Fruit fly (Drosophila melanogaster): ENCODE measurements around the gene CG2116.
A peak's percentile ranks its signal among the peaks of the same experiment; 100 is the strongest.

CG2116 gene

dm6 chrX:8113386-8114279 lies 16.0 kb upstream of the CG2116 start:
- no peak for TF ChIP-seq GATAd (GFP tag; optimal IDR thresholded peaks at IDR 0.05)
- TF ChIP-seq woc (GFP tag; optimal IDR thresholded peaks at IDR 0.05), result no peak
- no peak for TF ChIP-seq CG32264 (GFP tag; optimal IDR thresholded peaks at IDR 0.05)
- peak; percentile 22 for TF ChIP-seq HLH106 (tag; optimal IDR thresholded peaks at IDR 0.05)
- TF ChIP-seq br (GFP tag; optimal IDR thresholded peaks at IDR 0.05), result peak; percentile 47
- TF ChIP-seq jim (GFP tag; optimal IDR thresholded peaks at IDR 0.05), result no peak
- TF ChIP-seq Myc (optimal IDR thresholded peaks at IDR 0.05), result no peak
- TF ChIP-seq CG9705 (GFP tag; optimal IDR thresholded peaks at IDR 0.05), result no peak
- peak; percentile 46 for TF ChIP-seq h (GFP tag; optimal IDR thresholded peaks at IDR 0.05)
- TF ChIP-seq rgr (GFP tag; optimal IDR thresholded peaks at IDR 0.05), result peak; percentile 33
- peak; percentile 29 for TF ChIP-seq sv (GFP tag; optimal IDR thresholded peaks at IDR 0.05)
- TF ChIP-seq Hnf4 (GFP tag; optimal IDR thresholded peaks at IDR 0.05), result peak; percentile 27
- TF ChIP-seq lola (GFP tag; optimal IDR thresholded peaks at IDR 0.05), result no peak
- no peak for TF ChIP-seq tai (GFP tag; optimal IDR thresholded peaks at IDR 0.05)
- peak; percentile 17 for TF ChIP-seq ey (GFP tag; optimal IDR thresholded peaks at IDR 0.05)
- no peak for TF ChIP-seq Rel (GFP tag; optimal IDR thresholded peaks at IDR 0.05)
- TF ChIP-seq Rel (tag; optimal IDR thresholded peaks at IDR 0.05), result peak; percentile 91
- TF ChIP-seq Sp1 (GFP tag; optimal IDR thresholded peaks at IDR 0.05), result no peak
- TF ChIP-seq fru (GFP tag; optimal IDR thresholded peaks at IDR 0.05), result peak; percentile 42
- no peak for TF ChIP-seq dsf (GFP tag; optimal IDR thresholded peaks at IDR 0.05; ENCODE audit: borderline replicate concordance)
- no peak for TF ChIP-seq N (GFP tag; optimal IDR thresholded peaks at IDR 0.05)
- TF ChIP-seq Mio (GFP tag; optimal IDR thresholded peaks at IDR 0.05), result no peak
- peak; percentile 36 for TF ChIP-seq psq (GFP tag; optimal IDR thresholded peaks at IDR 0.05)
- no peak for TF ChIP-seq dl (GFP tag; optimal IDR thresholded peaks at IDR 0.05; ENCODE audit: insufficient read depth in 1 of 2, partially characterized antibody in 2 of 2)
- TF ChIP-seq usp (GFP tag; optimal IDR thresholded peaks at IDR 0.05), result no peak
- no peak for TF ChIP-seq CrebA (GFP tag; optimal IDR thresholded peaks at IDR 0.05; ENCODE audit: borderline replicate concordance)
- peak in 1 of 2 experiments; percentile 58 for TF ChIP-seq foxo (GFP tag; optimal IDR thresholded peaks at IDR 0.05)
- no peak for TF ChIP-seq dmrt93B (GFP tag; optimal IDR thresholded peaks at IDR 0.05)
- no peak for TF ChIP-seq brk (GFP tag; optimal IDR thresholded peaks at IDR 0.05)

DNA sequence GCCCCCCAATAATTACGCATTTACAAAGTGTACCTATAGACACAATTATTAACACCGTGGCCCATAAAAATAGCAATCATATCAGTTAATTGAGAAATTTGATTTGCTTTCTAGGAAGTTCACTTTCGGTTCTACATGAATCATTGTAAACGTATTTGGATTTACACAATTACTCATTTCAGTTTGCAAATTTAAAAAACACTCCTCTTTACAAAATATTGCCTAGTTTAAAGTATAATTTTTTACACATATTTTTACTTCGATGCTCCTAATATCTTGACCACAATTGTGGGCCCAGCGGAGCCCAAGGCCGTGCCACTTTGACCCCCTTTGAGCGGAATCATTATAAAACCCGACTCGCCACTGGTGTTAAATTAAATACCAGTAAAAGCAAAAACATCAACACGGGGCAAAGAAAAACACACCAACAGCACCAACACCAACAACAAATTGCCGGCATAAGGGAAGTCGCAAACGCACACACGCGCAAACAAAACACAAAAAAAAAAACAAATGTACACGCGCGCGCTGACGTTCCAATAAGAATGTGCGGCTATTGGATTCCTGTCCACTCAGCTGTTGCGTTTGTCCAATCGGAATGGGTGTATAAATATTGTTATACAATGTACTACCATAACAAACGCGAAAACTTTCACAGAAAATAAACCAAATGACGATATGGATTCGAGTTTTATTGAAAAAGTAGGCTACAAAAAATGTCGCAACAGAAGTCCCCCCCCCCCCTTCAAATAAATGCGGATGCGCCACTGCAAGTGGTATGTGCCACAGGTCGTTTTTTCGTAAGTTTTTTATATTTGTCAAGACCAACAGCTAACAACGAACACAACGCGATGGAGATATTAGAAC lies 14.9 kb upstream of the CG2116 start:
- TF ChIP-seq foxo (GFP tag; optimal IDR thresholded peaks at IDR 0.05), result no peak
- TF ChIP-seq fru (GFP tag; optimal IDR thresholded peaks at IDR 0.05), result no peak
- peak; percentile 7 for TF ChIP-seq psq (GFP tag; optimal IDR thresholded peaks at IDR 0.05)
- peak; percentile 29 for TF ChIP-seq HLH106 (tag; optimal IDR thresholded peaks at IDR 0.05)
- no peak for TF ChIP-seq Jra (GFP tag; optimal IDR thresholded peaks at IDR 0.05)
- TF ChIP-seq Rel (GFP tag; optimal IDR thresholded peaks at IDR 0.05), result no peak
- TF ChIP-seq Rel (tag; optimal IDR thresholded peaks at IDR 0.05), result no peak
- no peak for TF ChIP-seq GATAd (GFP tag; optimal IDR thresholded peaks at IDR 0.05)
- TF ChIP-seq pan (optimal IDR thresholded peaks at IDR 0.05), result no peak
- no peak for TF ChIP-seq Dfd (GFP tag; optimal IDR thresholded peaks at IDR 0.05)
- no peak for TF ChIP-seq jim (GFP tag; optimal IDR thresholded peaks at IDR 0.05)
- TF ChIP-seq sage (GFP tag; optimal IDR thresholded peaks at IDR 0.05), result no peak
- TF ChIP-seq OdsH (GFP tag; optimal IDR thresholded peaks at IDR 0.05), result no peak
- TF ChIP-seq dl (GFP tag; optimal IDR thresholded peaks at IDR 0.05; ENCODE audit: insufficient read depth in 1 of 2, partially characterized antibody in 2 of 2), result no peak
- TF ChIP-seq Hnf4 (GFP tag; optimal IDR thresholded peaks at IDR 0.05), result peak; percentile 26
- peak; percentile 31 for TF ChIP-seq br (GFP tag; optimal IDR thresholded peaks at IDR 0.05)
- peak; percentile 20 for TF ChIP-seq h (GFP tag; optimal IDR thresholded peaks at IDR 0.05)
- peak; percentile 37 for TF ChIP-seq rgr (GFP tag; optimal IDR thresholded peaks at IDR 0.05)
- no peak for TF ChIP-seq brk (GFP tag; optimal IDR thresholded peaks at IDR 0.05)
- no peak for TF ChIP-seq Hr83 (GFP tag; optimal IDR thresholded peaks at IDR 0.05; ENCODE audit: poor library complexity, severe bottlenecking)
- no peak for TF ChIP-seq CG9705 (GFP tag; optimal IDR thresholded peaks at IDR 0.05)
- no peak for TF ChIP-seq Hr78 (GFP tag; optimal IDR thresholded peaks at IDR 0.05)
- TF ChIP-seq N (GFP tag; optimal IDR thresholded peaks at IDR 0.05), result no peak
- no peak for TF ChIP-seq Vsx2 (GFP tag; optimal IDR thresholded peaks at IDR 0.05; ENCODE audit: partially characterized antibody)
- TF ChIP-seq Sp1 (GFP tag; optimal IDR thresholded peaks at IDR 0.05), result peak; percentile 19
- no peak for TF ChIP-seq CG32264 (GFP tag; optimal IDR thresholded peaks at IDR 0.05)
- TF ChIP-seq lola (GFP tag; optimal IDR thresholded peaks at IDR 0.05), result no peak
- TF ChIP-seq Dif (GFP tag; optimal IDR thresholded peaks at IDR 0.05; ENCODE audit: partially characterized antibody), result no peak
- TF ChIP-seq woc (GFP tag; optimal IDR thresholded peaks at IDR 0.05), result peak; percentile 25
- no peak for TF ChIP-seq dmrt93B (GFP tag; optimal IDR thresholded peaks at IDR 0.05)
- peak; percentile 3 for TF ChIP-seq sv (GFP tag; optimal IDR thresholded peaks at IDR 0.05)
- no peak for TF ChIP-seq ey (GFP tag; optimal IDR thresholded peaks at IDR 0.05)
- no peak for TF ChIP-seq Myc (optimal IDR thresholded peaks at IDR 0.05)
- no peak for TF ChIP-seq usp (GFP tag; optimal IDR thresholded peaks at IDR 0.05)
- no peak for TF ChIP-seq Abd-B (GFP tag; optimal IDR thresholded peaks at IDR 0.05)
- no peak for TF ChIP-seq tai (GFP tag; optimal IDR thresholded peaks at IDR 0.05)
- no peak for TF ChIP-seq Mio (GFP tag; optimal IDR thresholded peaks at IDR 0.05)
- TF ChIP-seq CrebA (GFP tag; optimal IDR thresholded peaks at IDR 0.05; ENCODE audit: borderline replicate concordance), result no peak
- no peak for TF ChIP-seq dsf (GFP tag; optimal IDR thresholded peaks at IDR 0.05; ENCODE audit: borderline replicate concordance)
